Worm (Caenorhabditis elegans): ENCODE results near the gene ttbk-2.2.

DNA sequence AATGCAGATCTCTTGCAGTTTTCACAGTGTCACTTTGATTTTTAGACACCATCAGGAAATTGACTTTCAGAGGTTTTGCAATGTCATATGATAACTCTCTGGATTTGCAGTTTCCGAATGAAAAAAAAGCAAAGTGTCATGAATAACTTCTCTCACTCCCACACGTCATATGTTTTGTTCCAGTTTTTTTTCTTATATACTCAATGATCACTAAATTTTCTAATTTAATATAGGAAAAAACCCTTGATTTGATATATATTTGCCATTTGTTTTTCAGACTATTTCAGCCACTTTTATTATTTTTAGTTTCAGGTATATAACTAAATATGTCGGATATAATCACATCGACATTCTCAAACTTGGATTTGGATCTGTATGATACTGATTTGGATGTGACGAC, 29.3 kb downstream of the ttbk-2.2 start, which contains the start of gene C09B9.1:
- TF ChIP-seq ama-1 (optimal IDR thresholded peaks at IDR 0.05) (no peak), ama-1 (GFP tag; optimal IDR thresholded peaks at IDR 0.05) (no peak), F37B4.10 (GFP tag; IDR thresholded peaks at IDR 0.05) (no peak)

Measured in whole organism, young adult.